Worm (Caenorhabditis elegans): ENCODE data around the gene btb-19.
A peak's percentile ranks its signal among the peaks of the same experiment; 100 is the strongest.

btb-19 gene

ce11 chrII:14510162-14510561 is 11.8 kb downstream of the btb-19 start:
- TF ChIP-seq nhr-11 (tag; optimal IDR thresholded peaks at IDR 0.05) (no peak), elt-2 (tag; optimal IDR thresholded peaks at IDR 0.05) (peak; percentile 66), unc-42 (tag; optimal IDR thresholded peaks at IDR 0.05) (no peak), pag-3 (tag; optimal IDR thresholded peaks at IDR 0.05; ENCODE audit: borderline replicate concordance) (no peak), nfya-1 (tag; optimal IDR thresholded peaks at IDR 0.05) (no peak), elt-4 (tag; optimal IDR thresholded peaks at IDR 0.05) (no peak), sox-4 (tag; optimal IDR thresholded peaks at IDR 0.05) (no peak), ceh-30 (tag; optimal IDR thresholded peaks at IDR 0.05) (no peak)

- no peak for TF ChIP-seq nhr-11 (tag; optimal IDR thresholded peaks at IDR 0.05)
- TF ChIP-seq elt-2 (tag; optimal IDR thresholded peaks at IDR 0.05) = no peak
- no peak for TF ChIP-seq tbx-7 (tag; optimal IDR thresholded peaks at IDR 0.05)
- TF ChIP-seq ceh-18 (tag; optimal IDR thresholded peaks at IDR 0.05) = no peak
- TF ChIP-seq pros-1 (tag; optimal IDR thresholded peaks at IDR 0.05) = no peak
- TF ChIP-seq ceh-31 (tag; optimal IDR thresholded peaks at IDR 0.05) = no peak
- no peak for TF ChIP-seq K09A11.1 (tag; optimal IDR thresholded peaks at IDR 0.05; ENCODE audit: insufficient read depth)
- TF ChIP-seq eyg-1 (tag; optimal IDR thresholded peaks at IDR 0.05) = no peak
- TF ChIP-seq nfya-1 (tag; optimal IDR thresholded peaks at IDR 0.05) = no peak
- TF ChIP-seq pax-1 (tag; optimal IDR thresholded peaks at IDR 0.05) = no peak
- no peak for TF ChIP-seq hlh-30 (tag; optimal IDR thresholded peaks at IDR 0.05; ENCODE audit: insufficient read depth)
- TF ChIP-seq lim-6 (tag; optimal IDR thresholded peaks at IDR 0.05) = no peak
- TF ChIP-seq ceh-22 (tag; optimal IDR thresholded peaks at IDR 0.05) = no peak
- no peak for TF ChIP-seq odd-2 (tag; optimal IDR thresholded peaks at IDR 0.05)
- no peak for TF ChIP-seq madf-2 (tag; optimal IDR thresholded peaks at IDR 0.05)
- TF ChIP-seq F13H6.1 (tag; optimal IDR thresholded peaks at IDR 0.05) = no peak
- no peak for TF ChIP-seq elt-4 (tag; optimal IDR thresholded peaks at IDR 0.05)
- no peak for TF ChIP-seq C38D4.7 (GFP tag; optimal IDR thresholded peaks at IDR 0.05)
- TF ChIP-seq gmeb-2 (tag; optimal IDR thresholded peaks at IDR 0.05) = no peak
- no peak for TF ChIP-seq T23F11.4 (GFP tag; optimal IDR thresholded peaks at IDR 0.05)
Observed at ce11 chrII:14507563-14507962, 14.4 kb downstream of the btb-19 start, which contains the start of the genes K10H10.7 and K10H10.10. Gene K10H10.7, minus strand, starts transcription at chrII:14507663. Gene K10H10.10, plus strand, starts transcription at chrII:14507766.

- no peak for TF ChIP-seq gmeb-2 (tag; optimal IDR thresholded peaks at IDR 0.05)
- no peak for TF ChIP-seq madf-2 (tag; optimal IDR thresholded peaks at IDR 0.05)
- TF ChIP-seq unc-42 (tag; optimal IDR thresholded peaks at IDR 0.05) = no peak
- no peak for TF ChIP-seq pqm-1 (tag; optimal IDR thresholded peaks at IDR 0.05)
- TF ChIP-seq pha-2 (tag; optimal IDR thresholded peaks at IDR 0.05) = no peak
- TF ChIP-seq zip-5 (tag; optimal IDR thresholded peaks at IDR 0.05) = no peak
- no peak for TF ChIP-seq unc-3 (GFP tag; conservative IDR thresholded peaks at IDR 0.05)
- TF ChIP-seq unc-3 (tag; optimal IDR thresholded peaks at IDR 0.05) = no peak
- no peak for TF ChIP-seq dve-1 (tag; optimal IDR thresholded peaks at IDR 0.05)
Observed at ce11 chrII:14506245-14506644, 15.7 kb downstream of the btb-19 start, which contains the start of gene K10H10.12. Gene K10H10.12, minus strand, starts transcription at chrII:14506345.

- TF ChIP-seq lim-6 (tag; optimal IDR thresholded peaks at IDR 0.05) (no peak), madf-2 (tag; optimal IDR thresholded peaks at IDR 0.05) (no peak), odd-2 (tag; optimal IDR thresholded peaks at IDR 0.05) (no peak), pha-4 (tag; optimal IDR thresholded peaks at IDR 0.05) (no peak), zip-5 (tag; optimal IDR thresholded peaks at IDR 0.05) (no peak), dve-1 (tag; optimal IDR thresholded peaks at IDR 0.05) (no peak), ceh-31 (tag; optimal IDR thresholded peaks at IDR 0.05) (no peak), pros-1 (tag; optimal IDR thresholded peaks at IDR 0.05) (no peak), ceh-45 (GFP tag; IDR thresholded peaks at IDR 0.05) (no peak), pat-9 (tag; optimal IDR thresholded peaks at IDR 0.05) (no peak), Y22D7AL.16 (tag; optimal IDR thresholded peaks at IDR 0.05) (no peak), C08G9.2 (tag; optimal IDR thresholded peaks at IDR 0.05) (no peak), pag-3 (tag; optimal IDR thresholded peaks at IDR 0.05; ENCODE audit: borderline replicate concordance) (no peak), ceh-48 (tag; optimal IDR thresholded peaks at IDR 0.05) (no peak)
Observed at ce11 chrII:14502997-14503396, 18.9 kb downstream of the btb-19 start, which contains the start of gene K10H10.6. Gene K10H10.6, plus strand, starts transcription at chrII:14503297.

Measured in whole organism, late embryonic.